Worm (Caenorhabditis elegans) whole organism, L1 larva: Measurements from ENCODE around the gene dct-1.

Experiments
- nhr-28 ChIP-seq: fragments of 150-350 bp; optimal IDR thresholded peaks from 2 replicates; lab custom pipeline; 2014; ENCODE audit warnings: missing biosample characterization, missing genetic modification characterization
- snpc-4 ChIP-seq: fragments of 150-350 bp; optimal IDR thresholded peaks from 2 replicates; lab custom pipeline; 2014; ENCODE audit warnings: missing biosample characterization, missing genetic modification characterization

DNA sequence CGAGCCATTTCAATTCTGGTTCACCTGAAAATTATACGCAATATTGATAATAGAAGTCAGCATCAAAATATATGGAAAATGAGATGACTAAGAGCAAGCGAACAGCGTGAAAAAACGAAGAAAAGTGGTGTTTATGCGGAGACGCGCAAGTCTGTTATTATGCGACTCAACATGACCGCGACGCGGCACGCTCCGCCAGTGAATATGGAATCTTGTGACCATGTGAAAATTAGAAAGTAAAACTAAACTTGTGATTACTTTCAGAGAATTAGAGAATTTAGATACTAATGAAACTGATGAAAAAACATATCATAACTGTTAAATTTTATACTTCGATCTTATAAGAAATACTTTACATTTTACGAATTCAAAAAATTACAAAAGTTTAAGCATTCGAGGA is 27.9 kb downstream of the dct-1 start, which contains the start of gene his-71:
- no peak for TF ChIP-seq snpc-4
- no peak for TF ChIP-seq nhr-28
